Worm (Caenorhabditis elegans): ENCODE results near the gene bath-15.

ce11 chrIII:7784201-7784600 is 8.4 kb upstream of the bath-15 start:
- TF ChIP-seq bed-2 (GFP tag; IDR thresholded peaks at IDR 0.05) (no peak), D2030.7 (GFP tag; IDR thresholded peaks at IDR 0.05) (no peak), hrde-1 (tag; optimal IDR thresholded peaks at IDR 0.05; ENCODE audit: borderline replicate concordance) (no peak), ztf-3 (GFP tag; optimal IDR thresholded peaks at IDR 0.05) (no peak), ama-1 (optimal IDR thresholded peaks at IDR 0.05) (no peak), ama-1 (GFP tag; optimal IDR thresholded peaks at IDR 0.05) (no peak), ztf-22 (GFP tag; optimal IDR thresholded peaks at IDR 0.05) (no peak), zim-3 (tag; optimal IDR thresholded peaks at IDR 0.05) (no peak), hlh-12 (tag; optimal IDR thresholded peaks at IDR 0.05) (no peak), ccch-3 (GFP tag; optimal IDR thresholded peaks at IDR 0.05) (no peak)

Data from whole organism, young adult.